Worm (Caenorhabditis elegans) whole organism, L1 larva: ENCODE data around the gene C07D8.6.
A peak's percentile ranks its signal among the peaks of the same experiment; 100 is the strongest.

Experiments used
- C16A3.4 ChIP-seq: fragments of 150-350 bp; optimal IDR thresholded peaks from 2 replicates; lab custom pipeline; 2014; ENCODE audit warnings: missing biosample characterization, missing genetic modification characterization
- aly-2 ChIP-seq: fragments of 150-350 bp; optimal IDR thresholded peaks from 2 replicates; lab custom pipeline; 2014; ENCODE audit warnings: missing biosample characterization, missing genetic modification characterization
- ama-1 ChIP-seq: fragments of 150-350 bp; optimal IDR thresholded peaks from 2 replicates; lab custom pipeline; 2014
- ceh-82 ChIP-seq, 3 experiments: fragments of 150-350 bp in 1 of 3; sonication (generic microtip) in 2 of 3; optimal IDR thresholded peaks; 2 replicates each; lab custom pipeline; 2014 to 2017; ENCODE audit warnings: missing biosample characterization in 3 of 3, missing genetic modification characterization in 3 of 3
- dpl-1 ChIP-seq, 3 experiments: fragments of 150-350 bp in 2 of 3; sonication (generic microtip) in 1 of 3; optimal IDR thresholded peaks; 2 replicates each; lab custom pipeline; 2014 to 2017; ENCODE audit warnings: missing biosample characterization in 3 of 3, missing genetic modification characterization in 3 of 3, missing genetic modification reagents in 3 of 3
- efl-1 ChIP-seq, 4 experiments: fragments of 150-350 bp; optimal IDR thresholded peaks in 3 of 4; peaks in 1 of 4; 1 replicate in 1 of 4; 2 replicates in 3 of 4; lab custom pipeline; 2014; ENCODE audit warnings: missing biosample characterization in 2 of 4, missing genetic modification characterization in 2 of 4, missing genetic modification reagents in 2 of 4
- efl-3 ChIP-seq: fragments of 200-800 bp; sonication (Bioruptor generic); optimal IDR thresholded peaks from 2 replicates; lab custom pipeline; 2018; ENCODE audit warnings: mild to moderate bottlenecking, missing genetic modification characterization, missing compliant biosample characterization
- egl-13 ChIP-seq: sonication (generic microtip); optimal IDR thresholded peaks from 2 replicates; lab custom pipeline; 2016; ENCODE audit warnings: missing genotype, missing genetic modification reagents, missing genetic modification characterization, missing compliant biosample characterization
- egl-27 ChIP-seq, 2 experiments: fragments of 150-350 bp in 1 of 2; sonication (generic microtip); optimal IDR thresholded peaks; 3 replicates each; lab custom pipeline; 2017 to 2018; ENCODE audit warnings: missing biosample characterization in 2 of 2, missing genetic modification characterization in 2 of 2, missing genetic modification reagents in 2 of 2
- elt-2 ChIP-seq: sonication (generic microtip); optimal IDR thresholded peaks from 2 replicates; lab custom pipeline; 2016; ENCODE audit warnings: missing genetic modification characterization, mild to moderate bottlenecking, inconsistent platforms, missing compliant biosample characterization, missing genetic modification reagents
- fkh-10 ChIP-seq: sonication (generic microtip); optimal IDR thresholded peaks from 2 replicates; lab custom pipeline; 2017; ENCODE audit warnings: missing biosample characterization, missing genetic modification reagents, missing genetic modification characterization
- fos-1 ChIP-seq: fragments of 150-350 bp; optimal IDR thresholded peaks from 2 replicates; lab custom pipeline; 2014; ENCODE audit warnings: missing biosample characterization, missing genetic modification characterization
- grh-1 ChIP-seq: fragments of 200-800 bp; sonication (Bioruptor generic); IDR thresholded peaks from 2 replicates; pipeline ENCODE4 v1.3.6; 2022; ENCODE audit warnings: missing genetic modification reagents, missing genetic modification characterization, missing compliant biosample characterization
- hpl-2 ChIP-seq: fragments of 150-350 bp; optimal IDR thresholded peaks from 2 replicates; lab custom pipeline; 2014; ENCODE audit warnings: missing biosample characterization, missing genetic modification reagents, missing genetic modification characterization
- irx-1 ChIP-seq: sonication (generic microtip); optimal IDR thresholded peaks from 2 replicates; lab custom pipeline; 2016; ENCODE audit warnings: missing genetic modification characterization, missing compliant biosample characterization
- lin-13 ChIP-seq: fragments of 150-350 bp; optimal IDR thresholded peaks from 2 replicates; lab custom pipeline; 2014; ENCODE audit warnings: missing biosample characterization, missing genetic modification reagents, missing genetic modification characterization
- lin-14 ChIP-seq: fragments of 200-800 bp; sonication (Bioruptor generic); optimal IDR thresholded peaks from 2 replicates; lab custom pipeline; 2018; ENCODE audit warnings: mild to moderate bottlenecking, missing genetic modification characterization, moderate library complexity, missing compliant biosample characterization
- lin-35 ChIP-seq, 2 experiments: fragments of 150-350 bp; optimal IDR thresholded peaks; 2 replicates each; lab custom pipeline; 2014; ENCODE audit warnings: missing biosample characterization in 2 of 2, missing genetic modification characterization in 2 of 2, missing genetic modification reagents in 2 of 2
- mab-9 ChIP-seq: fragments of 200-800 bp; sonication (Bioruptor generic); IDR thresholded peaks from 2 replicates; pipeline ENCODE4 v1.3.6; 2022; ENCODE audit warnings: missing genetic modification reagents, missing genetic modification characterization, missing compliant biosample characterization
- mdl-1 ChIP-seq, 2 experiments: fragments of 150-350 bp; optimal IDR thresholded peaks; 2 replicates each; lab custom pipeline; 2014 to 2017; ENCODE audit warnings: missing biosample characterization in 2 of 2, missing genetic modification characterization in 2 of 2, inconsistent platforms in 1 of 2
- mep-1 ChIP-seq: fragments of 150-350 bp; optimal IDR thresholded peaks from 2 replicates; lab custom pipeline; 2014; ENCODE audit warnings: missing biosample characterization, missing genetic modification characterization
- nhr-12 ChIP-seq: sonication (generic microtip); optimal IDR thresholded peaks from 2 replicates; lab custom pipeline; 2017; ENCODE audit warnings: missing biosample characterization, missing genetic modification characterization
- nhr-19 ChIP-seq: fragments of 200-800 bp; sonication (Bioruptor generic); conservative IDR thresholded peaks from 2 replicates; pipeline ENCODE4 v1.3.6; 2022; ENCODE audit warnings: missing genetic modification characterization, missing compliant biosample characterization
- nhr-20 ChIP-seq: sonication (generic microtip); optimal IDR thresholded peaks from 2 replicates; lab custom pipeline; 2016; ENCODE audit warnings: mild to moderate bottlenecking, missing genetic modification characterization, missing compliant biosample characterization
- nhr-71 ChIP-seq: sonication (generic microtip); optimal IDR thresholded peaks from 2 replicates; lab custom pipeline; 2016; ENCODE audit warnings: mild to moderate bottlenecking, missing genetic modification characterization, moderate library complexity, missing compliant biosample characterization
- nhr-76 ChIP-seq: sonication (generic microtip); optimal IDR thresholded peaks from 2 replicates; lab custom pipeline; 2017; ENCODE audit warnings: missing biosample characterization, missing genetic modification characterization
- nhr-77 ChIP-seq: fragments of 150-350 bp; optimal IDR thresholded peaks from 2 replicates; lab custom pipeline; 2014; ENCODE audit warnings: missing biosample characterization, missing genetic modification characterization
- nhr-85 ChIP-seq: sonication (generic microtip); peaks from one replicate; lab custom pipeline; 2016; ENCODE audit warnings: missing genetic modification characterization, inconsistent platforms, missing compliant biosample characterization
- pag-3 ChIP-seq: sonication (generic microtip); optimal IDR thresholded peaks from 2 replicates; lab custom pipeline; 2017; ENCODE audit warnings: missing genetic modification characterization, mild to moderate bottlenecking, missing compliant biosample characterization, antibody characterized with exemption, borderline replicate concordance; ENCODE audit not compliant: insufficient read depth
- rnt-1 ChIP-seq: sonication (generic microtip); optimal IDR thresholded peaks from 2 replicates; lab custom pipeline; 2016; ENCODE audit warnings: mild to moderate bottlenecking, missing genetic modification characterization, moderate library complexity, missing compliant biosample characterization
- skn-1 ChIP-seq: fragments of 150-350 bp; optimal IDR thresholded peaks from 2 replicates; lab custom pipeline; 2014; ENCODE audit warnings: missing biosample characterization, missing genetic modification characterization
- snu-23 ChIP-seq: sonication (generic microtip); optimal IDR thresholded peaks from 2 replicates; lab custom pipeline; 2016; ENCODE audit warnings: missing genetic modification characterization, missing compliant biosample characterization
- unc-62 ChIP-seq: fragments of 150-350 bp; optimal IDR thresholded peaks from 2 replicates; lab custom pipeline; 2014; ENCODE audit warnings: missing biosample characterization, missing genetic modification reagents, missing genetic modification characterization
- vab-15 ChIP-seq: sonication (generic microtip); optimal IDR thresholded peaks from 2 replicates; lab custom pipeline; 2017; ENCODE audit warnings: missing genotype, mild to moderate bottlenecking, missing genetic modification characterization, missing compliant biosample characterization
- xbp-1 ChIP-seq: sonication (generic microtip); optimal IDR thresholded peaks from 2 replicates; lab custom pipeline; 2016; ENCODE audit warnings: missing genetic modification characterization, missing compliant biosample characterization
- zip-4 ChIP-seq: fragments of 200-800 bp; sonication (Bioruptor generic); optimal IDR thresholded peaks from 2 replicates; lab custom pipeline; 2018; ENCODE audit warnings: mild to moderate bottlenecking, missing genetic modification characterization, moderate library complexity, missing compliant biosample characterization

C07D8.6 gene

DNA sequence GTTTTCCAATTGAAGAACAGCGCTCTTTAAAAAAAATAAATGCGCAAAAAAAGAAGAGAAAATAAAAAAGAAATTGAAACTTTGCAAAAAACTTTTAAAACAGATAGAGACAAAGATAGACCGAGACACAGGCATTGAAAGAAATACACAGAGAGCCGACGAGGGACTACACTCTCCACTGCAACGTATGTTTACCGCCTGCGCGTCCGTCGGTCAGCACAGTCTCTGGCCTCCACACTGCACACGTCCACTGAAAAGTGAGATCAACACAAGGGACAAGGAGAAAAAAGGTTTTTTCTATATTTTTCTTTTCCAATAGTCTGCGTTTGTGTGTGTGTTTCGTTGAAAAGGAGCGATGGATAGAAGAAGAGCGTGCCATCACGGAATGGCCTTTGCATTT is 34.9 kb upstream of the C07D8.6 start (continued):
- TF ChIP-seq C16A3.4 (tag; lab: Kevin White, UChicago): no peak

- TF ChIP-seq mab-9 (GFP tag; lab: Robert Waterston, UW) (no peak), lin-14 (GFP tag; lab: Kevin White, UChicago) (peak; percentile 16), nhr-85 (tag; lab: Kevin White, UChicago) (peak; percentile 49), nhr-20 (tag; lab: Kevin White, UChicago) (peak; percentile 20), snu-23 (GFP tag; lab: Kevin White, UChicago) (peak; percentile 4), zip-4 (no peak), unc-62 (GFP tag; lab: Kevin White, UChicago) (no peak), lin-35 (GFP tag; optimal IDR thresholded peaks at IDR 0.05; lab: Kevin White, UChicago) (no peak), nhr-71 (tag; lab: Kevin White, UChicago) (no peak), rnt-1 (tag; lab: Kevin White, UChicago) (peak; percentile 23), C16A3.4 (tag; lab: Kevin White, UChicago) (no peak)
These were observed 31.5 kb upstream of the C07D8.6 start, which contains the start of the genes his-38 and his-40 for ce11 chrX:7309775-7310174. TSS of gene his-38 (minus strand) at chrX:7309875. TSS of gene his-40 (plus strand) at chrX:7310110.

ce11 chrX:7311870-7312269 is 29.4 kb upstream of the C07D8.6 start:
- TF ChIP-seq xbp-1 (tag; lab: Kevin White, UChicago) (no peak), mep-1 (tag; lab: Kevin White, UChicago) (no peak), aly-2 (tag; lab: Kevin White, UChicago) (no peak), skn-1 (tag; lab: Kevin White, UChicago) (no peak), egl-13 (tag; lab: Kevin White, UChicago) (no peak), pag-3 (tag; lab: Kevin White, UChicago) (no peak), nhr-76 (tag; lab: Kevin White, UChicago) (no peak), efl-1 (optimal IDR thresholded peaks at IDR 0.05; lab: Kevin White, UChicago) (no peak), efl-1 (GFP tag; optimal IDR thresholded peaks at IDR 0.05 in 1 of 2; lab: Kevin White, UChicago) (no peak), mdl-1 (tag; optimal IDR thresholded peaks at IDR 0.05; lab: Kevin White, UChicago) (no peak), ceh-82 (tag; optimal IDR thresholded peaks at IDR 0.05; lab: Kevin White, UChicago) (no peak), fkh-10 (GFP tag; lab: Kevin White, UChicago) (no peak), egl-27 (tag; optimal IDR thresholded peaks at IDR 0.05; lab: Kevin White, UChicago) (no peak), fos-1 (tag; lab: Kevin White, UChicago) (no peak), lin-14 (GFP tag; lab: Kevin White, UChicago) (no peak), dpl-1 (GFP tag; optimal IDR thresholded peaks at IDR 0.05; lab: Kevin White, UChicago) (no peak), elt-2 (tag; lab: Kevin White, UChicago) (no peak), lin-13 (GFP tag; lab: Kevin White, UChicago) (no peak), nhr-19 (GFP tag; lab: Robert Waterston, UW) (no peak), grh-1 (no peak)

ce11 chrX:7313236-7313635 is 28.1 kb upstream of the C07D8.6 start:
- no peak for TF ChIP-seq efl-3
- no peak for TF ChIP-seq lin-35 (GFP tag; optimal IDR thresholded peaks at IDR 0.05; lab: Kevin White, UChicago)
- TF ChIP-seq irx-1 (tag; lab: Kevin White, UChicago): no peak
- no peak for TF ChIP-seq vab-15 (tag; lab: Kevin White, UChicago)
- TF ChIP-seq nhr-12 (tag; lab: Kevin White, UChicago): no peak
- no peak for TF ChIP-seq ama-1 (lab: Kevin White, UChicago)
- no peak for TF ChIP-seq hpl-2 (GFP tag; lab: Kevin White, UChicago)
- TF ChIP-seq nhr-77 (tag; lab: Kevin White, UChicago): no peak
- TF ChIP-seq mab-9 (GFP tag; lab: Robert Waterston, UW): no peak
